Fruit fly (Drosophila melanogaster) whole organism, embryonic: ENCODE data around the gene Sk1.

Experiments used
- Adf1 ChIP-seq: fragments of 200-800 bp; sonication (Bioruptor generic); IDR thresholded peaks from 2 replicates; pipeline ENCODE4 v1.3.6; 2022; ENCODE audit warnings: missing biosample characterization, missing genetic modification characterization
- Atf6 ChIP-seq: fragments of 200-800 bp; sonication (Bioruptor generic); IDR thresholded peaks from 2 replicates; pipeline ENCODE4 v1.3.6; 2022; ENCODE audit warnings: missing biosample characterization, missing genetic modification characterization
- B-H2 ChIP-seq: fragments of 200-800 bp; sonication (Bioruptor generic); optimal IDR thresholded peaks from 2 replicates; lab custom pipeline; 2018; ENCODE audit warnings: missing biosample characterization, mild to moderate bottlenecking, missing genetic modification characterization
- Bgb ChIP-seq: fragments of 200-800 bp; sonication (Bioruptor generic); IDR thresholded peaks from 2 replicates; pipeline ENCODE4 v1.3.6; 2022; ENCODE audit warnings: missing biosample characterization, missing genetic modification characterization; ENCODE audit not compliant: partially characterized antibody
- CG11085 ChIP-seq: fragments of 200-800 bp; sonication (Bioruptor generic); IDR thresholded peaks from 2 replicates; pipeline ENCODE4 v1.3.6; 2022; ENCODE audit warnings: missing biosample characterization, missing genetic modification characterization
- CG11456 ChIP-seq: fragments of 200-800 bp; sonication (Bioruptor generic); IDR thresholded peaks from 3 replicates; pipeline ENCODE4 v1.3.6; 2022; ENCODE audit warnings: missing biosample characterization, missing genetic modification characterization
- CG11723 ChIP-seq: fragments of 200-800 bp; sonication (Bioruptor generic); optimal IDR thresholded peaks from 2 replicates; lab custom pipeline; 2017; ENCODE audit warnings: missing biosample characterization, mild to moderate bottlenecking, missing genetic modification characterization
- CG13775 ChIP-seq: fragments of 200-800 bp; sonication (Bioruptor generic); optimal IDR thresholded peaks from 3 replicates; lab custom pipeline; 2017; ENCODE audit warnings: missing biosample characterization, mild to moderate bottlenecking, missing genetic modification characterization
- CG13894 ChIP-seq: fragments of 200-800 bp; sonication (Bioruptor generic); optimal IDR thresholded peaks from 3 replicates; lab custom pipeline; 2018; ENCODE audit warnings: missing biosample characterization, mild to moderate bottlenecking, missing genetic modification characterization, moderate library complexity
- CG15479 ChIP-seq: fragments of 200-800 bp; sonication (Bioruptor generic); optimal IDR thresholded peaks from 3 replicates; lab custom pipeline; 2019; ENCODE audit warnings: missing biosample characterization, mild to moderate bottlenecking, missing genetic modification characterization, moderate library complexity
- CG2678 ChIP-seq: fragments of 200-800 bp; sonication (Bioruptor generic); optimal IDR thresholded peaks from 3 replicates; lab custom pipeline; 2019; ENCODE audit warnings: missing biosample characterization, mild to moderate bottlenecking, missing genetic modification characterization, moderate library complexity
- CG2889 ChIP-seq: fragments of 200-800 bp; sonication (Bioruptor generic); IDR thresholded peaks from 3 replicates; pipeline ENCODE4 v1.3.6; 2022; ENCODE audit warnings: missing biosample characterization, missing genetic modification characterization
- CG31388 ChIP-seq: fragments of 200-800 bp; sonication (Bioruptor generic); optimal IDR thresholded peaks from 2 replicates; lab custom pipeline; 2016; ENCODE audit warnings: missing biosample characterization, missing genetic modification characterization
- CG4424 ChIP-seq: fragments of 200-800 bp; sonication (Bioruptor generic); optimal IDR thresholded peaks from 3 replicates; lab custom pipeline; 2016; ENCODE audit warnings: missing biosample characterization, missing genetic modification characterization
- CG4707 ChIP-seq: fragments of 200-800 bp; sonication (Bioruptor generic); optimal IDR thresholded peaks from 2 replicates; lab custom pipeline; 2018; ENCODE audit warnings: missing biosample characterization, mild to moderate bottlenecking, missing genetic modification characterization, moderate library complexity
- CG5953 ChIP-seq: fragments of 200-800 bp; sonication (Bioruptor generic); IDR thresholded peaks from 2 replicates; pipeline ENCODE4 v1.3.6; 2022; ENCODE audit warnings: missing biosample characterization, missing genetic modification characterization
- CG7786 ChIP-seq: fragments of 200-800 bp; sonication (Bioruptor generic); optimal IDR thresholded peaks from 2 replicates; lab custom pipeline; 2016; ENCODE audit warnings: missing biosample characterization, missing genetic modification characterization
- CG8290 ChIP-seq, 3 experiments: fragments of 200-800 bp; sonication (Bioruptor generic); optimal IDR thresholded peaks; 2 replicates each; lab custom pipeline; 2016 to 2019; ENCODE audit warnings: missing biosample characterization in 3 of 3, missing genetic modification characterization in 3 of 3, mild to moderate bottlenecking in 2 of 3, moderate library complexity in 1 of 3
- CG9727 ChIP-seq: fragments of 200-800 bp; sonication (Bioruptor generic); optimal IDR thresholded peaks from 3 replicates; lab custom pipeline; 2017; ENCODE audit warnings: missing biosample characterization, mild to moderate bottlenecking, missing genetic modification characterization
- Dek ChIP-seq: fragments of 200-800 bp; sonication (Bioruptor generic); optimal IDR thresholded peaks from 3 replicates; lab custom pipeline; 2019; ENCODE audit warnings: missing biosample characterization, mild to moderate bottlenecking, missing genetic modification characterization, moderate library complexity
- Drgx ChIP-seq: fragments of 200-800 bp; sonication (Bioruptor generic); IDR thresholded peaks from 2 replicates; pipeline ENCODE4 v1.3.6; 2022; ENCODE audit warnings: missing biosample characterization, missing genetic modification characterization
- Hr78 ChIP-seq, 2 experiments: fragments of 200-800 bp in 1 of 2; fragments of >200 bp in 1 of 2; sonication (Bioruptor generic) in 1 of 2; optimal IDR thresholded peaks; 2 replicates each; lab custom pipeline; 2017 to 2019; ENCODE audit warnings: missing biosample characterization in 2 of 2, missing genetic modification characterization in 2 of 2, mild to moderate bottlenecking in 1 of 2, moderate library complexity in 1 of 2
- Med ChIP-seq: fragments of 200-800 bp; sonication (Bioruptor generic); peaks from one replicate; lab custom pipeline; 2016; ENCODE audit warnings: missing biosample characterization, missing genetic modification characterization, mild to moderate bottlenecking, inconsistent platforms, moderate library complexity
- Rfx ChIP-seq: fragments of 200-800 bp; sonication (Bioruptor generic); IDR thresholded peaks from 2 replicates; pipeline ENCODE4 v1.3.6; 2022; ENCODE audit warnings: missing biosample characterization, missing genetic modification characterization
- Xbp1 ChIP-seq: fragments of 200-800 bp; sonication (Bioruptor generic); optimal IDR thresholded peaks from 3 replicates; lab custom pipeline; 2016; ENCODE audit warnings: missing biosample characterization, mild to moderate bottlenecking, missing genetic modification characterization
- chinmo ChIP-seq: fragments of 200-800 bp; sonication (Bioruptor generic); IDR thresholded peaks from 4 replicates; pipeline ENCODE4 v1.3.6; 2022; ENCODE audit warnings: missing biosample characterization, missing genetic modification characterization; ENCODE audit not compliant: partially characterized antibody
- cwo ChIP-seq: fragments of 200-800 bp; sonication (Bioruptor generic); optimal IDR thresholded peaks from 3 replicates; lab custom pipeline; 2017; ENCODE audit warnings: missing biosample characterization, missing genetic modification characterization, mild to moderate bottlenecking, moderate library complexity, missing genetic modification reagents
- ftz-f1 ChIP-seq: fragments of 200-800 bp; sonication (Bioruptor generic); optimal IDR thresholded peaks from 2 replicates; lab custom pipeline; 2016; ENCODE audit warnings: missing biosample characterization, missing genetic modification characterization
- gcm2 ChIP-seq: fragments of 200-800 bp; sonication (Bioruptor generic); optimal IDR thresholded peaks from 2 replicates; lab custom pipeline; 2016; ENCODE audit warnings: missing biosample characterization, missing genetic modification characterization
- lab ChIP-seq: fragments of 200-800 bp; sonication (Bioruptor generic); optimal IDR thresholded peaks from 3 replicates; lab custom pipeline; 2017; ENCODE audit warnings: missing biosample characterization, missing genetic modification characterization, mild to moderate bottlenecking, moderate library complexity, missing genetic modification reagents
- lola ChIP-seq, 3 experiments: fragments of >200 bp in 2 of 3; fragments of 200-800 bp in 1 of 3; sonication (Bioruptor generic) in 1 of 3; optimal IDR thresholded peaks; 2 replicates each; lab custom pipeline; 2017 to 2019; ENCODE audit warnings: missing biosample characterization in 3 of 3, missing genetic modification characterization in 3 of 3, mild to moderate bottlenecking in 1 of 3, moderate library complexity in 1 of 3
- mld ChIP-seq: fragments of 200-800 bp; sonication (Bioruptor generic); IDR thresholded peaks from 3 replicates; pipeline ENCODE4 v1.3.6; 2022; ENCODE audit warnings: missing biosample characterization, missing genetic modification characterization; ENCODE audit not compliant: partially characterized antibody
- pita ChIP-seq: fragments of 200-800 bp; sonication (Bioruptor generic); optimal IDR thresholded peaks from 2 replicates; lab custom pipeline; 2017; ENCODE audit warnings: missing biosample characterization, mild to moderate bottlenecking, missing genetic modification characterization
- sc ChIP-seq, 3 experiments: fragments of >200 bp in 2 of 3; fragments of 200-800 bp in 1 of 3; sonication (Bioruptor generic) in 1 of 3; optimal IDR thresholded peaks; 2 replicates in 2 of 3; 3 replicates in 1 of 3; lab custom pipeline; 2017; ENCODE audit warnings: mild to moderate bottlenecking in 1 of 3, missing biosample characterization in 1 of 3, missing genetic modification characterization in 1 of 3, missing genetic modification reagents in 1 of 3
- sd ChIP-seq: fragments of 200-800 bp; sonication (Bioruptor generic); optimal IDR thresholded peaks from 3 replicates; lab custom pipeline; 2018; ENCODE audit warnings: missing biosample characterization, mild to moderate bottlenecking, missing genetic modification characterization, moderate library complexity
- slbo ChIP-seq: fragments of 200-800 bp; sonication (Bioruptor generic); IDR thresholded peaks from 2 replicates; pipeline ENCODE4 v1.3.6; 2022; ENCODE audit warnings: missing biosample characterization, missing genetic modification characterization
- sug ChIP-seq: fragments of 200-800 bp; optimal IDR thresholded peaks from 2 replicates; lab custom pipeline; 2019; ENCODE audit warnings: missing biosample characterization, mild to moderate bottlenecking, missing genetic modification characterization, moderate library complexity
- unpg ChIP-seq: fragments of 200-800 bp; sonication (Bioruptor generic); optimal IDR thresholded peaks from 3 replicates; lab custom pipeline; 2018; ENCODE audit warnings: missing biosample characterization, mild to moderate bottlenecking, missing genetic modification characterization, moderate library complexity
- yki ChIP-seq: fragments of >200 bp; optimal IDR thresholded peaks from 3 replicates; lab custom pipeline; 2018
- z ChIP-seq: fragments of 200-800 bp; sonication (Bioruptor generic); IDR thresholded peaks from 3 replicates; pipeline ENCODE4 v1.3.6; 2022; ENCODE audit warnings: missing biosample characterization, missing genetic modification characterization

The Sk1 gene

dm6 chrX:11427282-11427689 is 15.1 kb upstream of the Sk1 start (continued):
- TF ChIP-seq sc (optimal IDR thresholded peaks at IDR 0.05; lab: Kevin White, UChicago) (no peak), sc (GFP tag; optimal IDR thresholded peaks at IDR 0.05; lab: Kevin White, UChicago) (peak; percentile 13), gcm2 (no peak), Drgx (GFP tag; lab: Robert Waterston, UW) (0 out of 2 replicates have a peak, but pooled peaks have one; percentile 13), CG13775 (no peak), CG5953 (GFP tag; lab: Robert Waterston, UW) (no peak), CG11456 (no peak), CG2678 (tag; lab: Kevin White, UChicago) (peak; percentile 62), cwo (GFP tag; lab: Kevin White, UChicago) (peak; percentile 94)

- TF ChIP-seq sug (tag; lab: Kevin White, UChicago) (peak; percentile 1), lola (GFP tag; optimal IDR thresholded peaks at IDR 0.05; lab: Kevin White, UChicago) (no peak), CG4707 (GFP tag; lab: Kevin White, UChicago) (no peak), CG11085 (GFP tag; lab: Robert Waterston, UW) (no peak), Adf1 (no peak), cwo (GFP tag; lab: Kevin White, UChicago) (peak; percentile 61), Dek (tag; lab: Kevin White, UChicago) (no peak), Rfx (GFP tag; lab: Robert Waterston, UW) (no peak), lab (GFP tag; lab: Kevin White, UChicago) (peak; percentile 54), B-H2 (GFP tag; lab: Kevin White, UChicago) (no peak), Med (GFP tag; lab: Kevin White, UChicago) (peak; percentile 76), Atf6 (no peak), CG11723 (no peak), slbo (GFP tag; lab: Robert Waterston, UW) (no peak), CG7786 (GFP tag; lab: Kevin White, UChicago) (no peak), ftz-f1 (GFP tag; lab: Kevin White, UChicago) (peak; percentile 4), CG2889 (GFP tag; lab: Robert Waterston, UW) (no peak), CG15479 (no peak), yki (lab: Kevin White, UChicago) (no peak), CG31388 (GFP tag; lab: Kevin White, UChicago) (no peak), unpg (GFP tag; lab: Kevin White, UChicago) (no peak), Bgb (no peak), CG4424 (GFP tag; lab: Kevin White, UChicago) (no peak), Xbp1 (GFP tag; lab: Kevin White, UChicago) (no peak), z (GFP tag; lab: Robert Waterston, UW) (no peak), sd (peak; percentile 36), CG8290 (GFP tag; optimal IDR thresholded peaks at IDR 0.05; lab: Kevin White, UChicago) (no peak), CG8290 (tag; optimal IDR thresholded peaks at IDR 0.05; lab: Kevin White, UChicago) (peak in 1 of 2 experiments; percentile 5)
Observed at dm6 chrX:11430940-11431339, 11.4 kb upstream of the Sk1 start.

- TF ChIP-seq chinmo (GFP tag; lab: Robert Waterston, UW) (peak; percentile 46; the same call in 1 of the 4 replicates), mld (GFP tag; lab: Robert Waterston, UW) (no peak), CG11456 (no peak), CG2889 (GFP tag; lab: Robert Waterston, UW) (0 out of 3 replicates have a peak, but pooled peaks have one; percentile 39), CG9727 (no peak), Hr78 (GFP tag; optimal IDR thresholded peaks at IDR 0.05; lab: Kevin White, UChicago) (peak in 1 of 2 experiments; percentile 30), ftz-f1 (GFP tag; lab: Kevin White, UChicago) (peak; percentile 30), pita (GFP tag; lab: Kevin White, UChicago) (peak; percentile 22), CG13894 (tag; lab: Kevin White, UChicago) (peak; percentile 62)
Observed at dm6 chrX:11433930-11434329, 8.4 kb upstream of the Sk1 start.
